Worm (Caenorhabditis elegans) whole organism, L3 larva: ENCODE measurements around the gene ZK121.2.
A peak's percentile ranks its signal among the peaks of the same experiment; 100 is the strongest.

Experiments
- nhr-67 ChIP-seq: fragments of 150-350 bp; optimal IDR thresholded peaks from 2 replicates; lab custom pipeline; 2014; ENCODE audit warnings: missing biosample characterization, missing genetic modification characterization
- snpc-4 ChIP-seq: fragments of 150-350 bp; optimal IDR thresholded peaks from 2 replicates; lab custom pipeline; 2014; ENCODE audit warnings: missing biosample characterization, missing genetic modification characterization
- tbx-2 ChIP-seq: sonication (generic microtip); optimal IDR thresholded peaks from 2 replicates; lab custom pipeline; 2016; ENCODE audit warnings: mild to moderate bottlenecking, missing genetic modification characterization, missing compliant biosample characterization
- unc-39 ChIP-seq: sonication (generic microtip); optimal IDR thresholded peaks from 4 replicates; lab custom pipeline; 2017; ENCODE audit warnings: missing biosample characterization, missing genetic modification characterization
- unc-62 ChIP-seq: fragments of 150-350 bp; sonication (generic microtip); optimal IDR thresholded peaks from 4 replicates; lab custom pipeline; 2014; ENCODE audit warnings: missing biosample characterization, missing genetic modification reagents, missing genetic modification characterization

ce11 chrIII:5308278-5308677, 33.2 kb upstream of the ZK121.2 start, which contains the start of gene mog-3:
- no peak for TF ChIP-seq unc-62
- no peak for TF ChIP-seq tbx-2 (tag; lab: Kevin White, UChicago)
- no peak for TF ChIP-seq nhr-67 (tag; lab: Kevin White, UChicago)
- peak; percentile 21 for TF ChIP-seq snpc-4 (tag; lab: Kevin White, UChicago)
- no peak for TF ChIP-seq unc-39
